Fruit fly (Drosophila melanogaster) whole organism, wandering third instar larva: ENCODE measurements around the gene CG15643.

ENCODE experiments used
- Dfd ChIP-seq: fragments of >200 bp; optimal IDR thresholded peaks from 2 replicates; lab custom pipeline; 2017; ENCODE audit warnings: missing biosample characterization, missing genetic modification characterization
- Mio ChIP-seq: sonication (Bioruptor generic); optimal IDR thresholded peaks from 2 replicates; lab custom pipeline; 2016; ENCODE audit warnings: missing biosample characterization, missing genetic modification characterization
- Myc ChIP-seq: fragments of >200 bp; optimal IDR thresholded peaks from 2 replicates; lab custom pipeline; 2017
- OdsH ChIP-seq: fragments of 200-800 bp; sonication (Bioruptor generic); optimal IDR thresholded peaks from 2 replicates; lab custom pipeline; 2016; ENCODE audit warnings: missing biosample characterization, mild to moderate bottlenecking, missing genetic modification characterization
- Sp1 ChIP-seq: fragments of 200-800 bp; sonication (Bioruptor generic); optimal IDR thresholded peaks from 3 replicates; lab custom pipeline; 2019; ENCODE audit warnings: missing biosample characterization, mild to moderate bottlenecking, missing genetic modification characterization, moderate library complexity
- brk ChIP-seq: fragments of 200-800 bp; sonication (Bioruptor generic); optimal IDR thresholded peaks from 2 replicates; lab custom pipeline; 2016; ENCODE audit warnings: missing biosample characterization, mild to moderate bottlenecking, missing genetic modification characterization
- h ChIP-seq: fragments of 200-800 bp; sonication (Bioruptor generic); optimal IDR thresholded peaks from 3 replicates; lab custom pipeline; 2016; ENCODE audit warnings: missing biosample characterization, mild to moderate bottlenecking, missing genetic modification characterization
- lola ChIP-seq: fragments of >200 bp; optimal IDR thresholded peaks from 2 replicates; lab custom pipeline; 2017; ENCODE audit warnings: missing biosample characterization, missing genetic modification characterization
- rgr ChIP-seq: fragments of 200-800 bp; sonication (Bioruptor generic); optimal IDR thresholded peaks from 3 replicates; lab custom pipeline; 2016; ENCODE audit warnings: missing biosample characterization, mild to moderate bottlenecking, missing genetic modification characterization
- sage ChIP-seq: fragments of 200-800 bp; sonication (Bioruptor generic); optimal IDR thresholded peaks from 2 replicates; lab custom pipeline; 2016; ENCODE audit warnings: missing biosample characterization, mild to moderate bottlenecking, missing genetic modification characterization
- woc ChIP-seq: sonication (Bioruptor generic); optimal IDR thresholded peaks from 2 replicates; lab custom pipeline; 2016; ENCODE audit warnings: missing biosample characterization, mild to moderate bottlenecking, missing genetic modification characterization

DNA sequence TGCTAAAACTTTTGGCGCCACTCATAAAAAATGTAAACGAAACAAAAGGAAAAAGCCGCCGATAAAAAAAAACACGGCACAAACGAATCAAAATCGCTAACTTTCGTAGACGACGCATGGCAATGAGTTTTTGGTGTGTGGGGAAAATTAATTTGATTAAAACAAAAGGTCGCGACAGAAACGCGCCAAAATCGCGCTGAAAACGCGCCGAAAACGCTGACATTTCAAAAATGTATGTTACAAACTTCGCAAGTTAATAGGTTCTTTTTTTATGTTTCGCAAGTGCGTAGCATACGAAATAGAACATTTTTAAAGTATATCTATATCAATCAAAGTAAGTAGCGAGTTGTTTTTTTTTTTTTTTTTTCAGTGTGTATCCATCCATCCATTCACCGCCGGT is 44.1 kb upstream of the CG15643 start:
- TF ChIP-seq lola (no peak), brk (GFP tag; lab: Kevin White, UChicago) (no peak), Dfd (GFP tag; lab: Kevin White, UChicago) (no peak), h (GFP tag; lab: Kevin White, UChicago) (no peak), Mio (GFP tag; lab: Kevin White, UChicago) (no peak), woc (no peak), Myc (peak; percentile 1), OdsH (GFP tag; lab: Kevin White, UChicago) (no peak), rgr (GFP tag; lab: Kevin White, UChicago) (no peak), sage (no peak), Sp1 (no peak)
